Worm (Caenorhabditis elegans) whole organism, L2 larva: ENCODE measurements around the gene R08C7.12.

Source experiments
- ZK546.5 ChIP-seq: sonication (generic microtip); optimal IDR thresholded peaks from 2 replicates; lab custom pipeline; 2017; ENCODE audit warnings: missing biosample characterization, missing genetic modification characterization
- aly-2 ChIP-seq: fragments of 150-350 bp; optimal IDR thresholded peaks from 2 replicates; lab custom pipeline; 2014; ENCODE audit warnings: missing biosample characterization, missing genetic modification characterization
- ama-1 ChIP-seq: fragments of 150-350 bp; optimal IDR thresholded peaks from 2 replicates; lab custom pipeline; 2018; ENCODE audit warnings: inconsistent platforms
- egl-27 ChIP-seq: sonication (generic microtip); optimal IDR thresholded peaks from 3 replicates; lab custom pipeline; 2017; ENCODE audit warnings: missing biosample characterization, missing genetic modification reagents, missing genetic modification characterization
- elt-1 ChIP-seq: fragments of 150-350 bp; optimal IDR thresholded peaks from 2 replicates; lab custom pipeline; 2014; ENCODE audit warnings: missing biosample characterization, missing genetic modification characterization
- fos-1 ChIP-seq: fragments of 150-350 bp; optimal IDR thresholded peaks from 2 replicates; lab custom pipeline; 2014; ENCODE audit warnings: missing biosample characterization, missing genetic modification characterization
- lin-39 ChIP-seq: fragments of 150-350 bp; optimal IDR thresholded peaks from 2 replicates; lab custom pipeline; 2014; ENCODE audit warnings: missing biosample characterization, missing genetic modification reagents, missing genetic modification characterization
- mab-5 ChIP-seq: fragments of 150-350 bp; optimal IDR thresholded peaks from 2 replicates; lab custom pipeline; 2014; ENCODE audit warnings: missing biosample characterization, missing genetic modification characterization
- nhr-11 ChIP-seq: fragments of 150-350 bp; optimal IDR thresholded peaks from 2 replicates; lab custom pipeline; 2014; ENCODE audit warnings: missing biosample characterization, missing genetic modification characterization
- nhr-21 ChIP-seq: fragments of 150-350 bp; optimal IDR thresholded peaks from 2 replicates; lab custom pipeline; 2014; ENCODE audit warnings: missing biosample characterization, missing genetic modification characterization
- nhr-6 ChIP-seq: fragments of 150-350 bp; optimal IDR thresholded peaks from 2 replicates; lab custom pipeline; 2014; ENCODE audit warnings: missing biosample characterization, missing genetic modification characterization
- nhr-77 ChIP-seq: fragments of 150-350 bp; optimal IDR thresholded peaks from 2 replicates; lab custom pipeline; 2014; ENCODE audit warnings: missing biosample characterization, missing genetic modification characterization

DNA sequence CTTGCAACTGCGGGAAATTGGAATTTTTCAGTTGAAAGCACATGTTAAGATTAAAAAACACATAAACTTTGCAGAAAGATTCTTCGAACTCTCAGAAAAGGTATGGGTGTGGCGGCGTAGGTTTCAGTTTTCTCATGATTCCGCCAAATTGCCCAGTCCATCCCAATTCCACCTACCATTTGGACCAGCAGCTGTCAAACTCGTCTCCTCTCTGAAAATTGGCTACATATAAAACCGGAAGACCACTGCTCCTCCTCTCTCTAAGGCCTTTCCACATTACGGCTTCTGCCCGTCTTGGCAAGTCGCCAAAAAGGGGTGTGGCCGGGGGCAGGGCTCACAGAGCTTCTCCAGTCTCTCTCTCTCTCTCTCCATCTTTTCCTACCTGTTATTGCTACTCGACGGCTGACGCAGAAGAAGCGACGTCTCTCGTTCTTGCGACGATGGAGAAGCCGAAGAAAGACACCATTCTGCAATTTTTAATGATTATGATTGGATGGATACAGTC is 40.7 kb downstream of the R08C7.12 start, which contains the start of gene ZK180.7:
- TF ChIP-seq lin-39: no peak
- TF ChIP-seq aly-2 (tag; lab: Kevin White, UChicago): no peak
- no peak for TF ChIP-seq elt-1
- no peak for TF ChIP-seq fos-1
- no peak for TF ChIP-seq ZK546.5 (tag; lab: Kevin White, UChicago)
- TF ChIP-seq ama-1 (lab: Kevin White, UChicago): no peak
- TF ChIP-seq mab-5 (tag; lab: Kevin White, UChicago): no peak
- TF ChIP-seq nhr-6 (tag; lab: Kevin White, UChicago): no peak
- no peak for TF ChIP-seq nhr-11
- TF ChIP-seq nhr-77 (tag; lab: Kevin White, UChicago): no peak
- no peak for TF ChIP-seq egl-27 (tag; lab: Kevin White, UChicago)
- TF ChIP-seq nhr-21 (tag; lab: Kevin White, UChicago): no peak
